Fruit fly (Drosophila melanogaster) whole organism, prepupa: ENCODE data around the gene CG10116.

Source experiments
- CG10669 ChIP-seq: fragments of 200-800 bp; sonication (Bioruptor generic); optimal IDR thresholded peaks from 3 replicates; lab custom pipeline; 2018; ENCODE audit warnings: missing biosample characterization, mild to moderate bottlenecking, missing genetic modification characterization, moderate library complexity
- CG31627 ChIP-seq: fragments of 200-800 bp; sonication (Bioruptor generic); optimal IDR thresholded peaks from 3 replicates; lab custom pipeline; 2016; ENCODE audit warnings: missing biosample characterization, missing genetic modification characterization
- Eip78C ChIP-seq: fragments of 200-800 bp; sonication (Bioruptor generic); peaks from one replicate; lab custom pipeline; 2016; ENCODE audit warnings: missing biosample characterization, missing genetic modification characterization
- Gug ChIP-seq: fragments of 200-800 bp; sonication (Bioruptor generic); IDR thresholded peaks from 2 replicates; pipeline ENCODE4 v1.3.6; 2022; ENCODE audit warnings: missing biosample characterization, missing genetic modification characterization
- dsx ChIP-seq: fragments of 200-800 bp; optimal IDR thresholded peaks from 3 replicates; lab custom pipeline; 2019; ENCODE audit warnings: missing biosample characterization, mild to moderate bottlenecking, missing genetic modification characterization, moderate library complexity; ENCODE audit not compliant: poor library complexity, severe bottlenecking
- fd85E ChIP-seq: fragments of 200-800 bp; sonication (Bioruptor generic); optimal IDR thresholded peaks from 3 replicates; lab custom pipeline; 2016; ENCODE audit warnings: missing biosample characterization, missing genetic modification characterization
- topi ChIP-seq: fragments of 200-800 bp; sonication (Bioruptor generic); optimal IDR thresholded peaks from 3 replicates; lab custom pipeline; 2016; ENCODE audit warnings: missing biosample characterization, missing genetic modification characterization

DNA sequence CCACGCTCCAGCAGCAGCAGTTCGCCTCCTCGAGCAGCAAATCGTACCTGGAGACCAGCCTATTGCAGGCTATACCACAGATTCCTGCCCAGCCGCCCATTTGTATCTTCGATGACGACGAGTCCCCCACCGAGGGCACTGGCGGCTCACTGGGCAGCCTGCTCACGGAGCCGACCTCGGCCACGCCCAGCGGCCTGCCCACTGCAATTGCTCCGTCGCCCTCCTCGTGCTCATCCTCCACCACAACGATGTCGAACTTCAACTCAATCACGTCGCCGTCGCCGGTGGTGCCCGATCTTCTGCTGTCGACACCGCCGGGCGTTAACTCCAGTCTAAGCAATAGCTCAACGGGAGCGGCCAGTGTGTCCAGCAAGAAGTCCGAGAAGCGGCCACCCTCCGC, 46.6 kb upstream of the CG10116 start:
- no peak for TF ChIP-seq CG31627 (GFP tag; lab: Kevin White, UChicago)
- TF ChIP-seq Eip78C (GFP tag; lab: Kevin White, UChicago) = no peak
- no peak for TF ChIP-seq Gug (GFP tag; lab: Robert Waterston, UW)
- no peak for TF ChIP-seq topi (GFP tag; lab: Kevin White, UChicago)
- TF ChIP-seq fd85E (GFP tag; lab: Kevin White, UChicago) = no peak
- no peak for TF ChIP-seq dsx (GFP tag; lab: Kevin White, UChicago)
- TF ChIP-seq CG10669 (GFP tag; lab: Kevin White, UChicago) = no peak
